Fruit fly (Drosophila melanogaster) whole organism, embryonic: Measurements from ENCODE around the gene CG7011.
A peak's percentile ranks its signal among the peaks of the same experiment; 100 is the strongest.

Experiments used
- Atf6 ChIP-seq: fragments of 200-800 bp; sonication (Bioruptor generic); IDR thresholded peaks from 2 replicates; pipeline ENCODE4 v1.3.6; 2022; ENCODE audit warnings: missing biosample characterization, missing genetic modification characterization
- Awh ChIP-seq: fragments of 200-800 bp; sonication (Bioruptor generic); IDR thresholded peaks from 2 replicates; pipeline ENCODE4, ENCODE4 v1.3.6; 2022; ENCODE audit warnings: missing biosample characterization, missing genetic modification characterization
- CG12104 ChIP-seq: fragments of 200-800 bp; sonication (Bioruptor generic); optimal IDR thresholded peaks from 3 replicates; lab custom pipeline; 2016; ENCODE audit warnings: missing biosample characterization, missing genetic modification characterization
- CG12659 ChIP-seq: fragments of 200-800 bp; sonication (Bioruptor generic); optimal IDR thresholded peaks from 3 replicates; lab custom pipeline; 2017; ENCODE audit warnings: mild to moderate bottlenecking, missing biosample characterization, missing genetic modification reagents, missing genetic modification characterization
- CG12769 ChIP-seq: fragments of 200-800 bp; sonication (Bioruptor generic); optimal IDR thresholded peaks from 2 replicates; lab custom pipeline; 2019; ENCODE audit warnings: missing biosample characterization, mild to moderate bottlenecking, missing genetic modification characterization, moderate library complexity
- CG13894 ChIP-seq: fragments of 200-800 bp; sonication (Bioruptor generic); optimal IDR thresholded peaks from 3 replicates; lab custom pipeline; 2018; ENCODE audit warnings: missing biosample characterization, mild to moderate bottlenecking, missing genetic modification characterization, moderate library complexity
- CG14014 ChIP-seq: fragments of 200-800 bp; sonication (Bioruptor generic); IDR thresholded peaks from 2 replicates; pipeline ENCODE4 v1.3.6; 2022; ENCODE audit warnings: missing biosample characterization, missing genetic modification characterization
- CG14050 ChIP-seq: fragments of 200-800 bp; sonication (Bioruptor generic); IDR thresholded peaks from 3 replicates; pipeline ENCODE4 v1.3.6; 2022; ENCODE audit warnings: missing biosample characterization, missing genetic modification characterization
- CG18619 ChIP-seq: fragments of 200-800 bp; sonication (Bioruptor generic); optimal IDR thresholded peaks from 3 replicates; lab custom pipeline; 2017; ENCODE audit warnings: missing biosample characterization, mild to moderate bottlenecking, missing genetic modification characterization
- CG32532 ChIP-seq: fragments of 200-800 bp; sonication (Bioruptor generic); IDR thresholded peaks from 2 replicates; pipeline ENCODE4 v1.3.6; 2022; ENCODE audit warnings: missing biosample characterization, missing genetic modification characterization
- CG32772 ChIP-seq: fragments of 200-800 bp; sonication (Bioruptor generic); IDR thresholded peaks from 2 replicates; pipeline ENCODE4 v1.3.6; 2022; ENCODE audit warnings: missing biosample characterization, missing genetic modification characterization
- CG3281 ChIP-seq: fragments of 200-800 bp; sonication (Bioruptor generic); optimal IDR thresholded peaks from 3 replicates; lab custom pipeline; 2017; ENCODE audit warnings: missing biosample characterization, mild to moderate bottlenecking, missing genetic modification characterization
- CG33557 ChIP-seq: fragments of 200-800 bp; sonication (Bioruptor generic); optimal IDR thresholded peaks from 2 replicates; lab custom pipeline; 2019; ENCODE audit warnings: missing biosample characterization, mild to moderate bottlenecking, missing genetic modification characterization, moderate library complexity
- CG4820 ChIP-seq: fragments of 200-800 bp; sonication (Bioruptor generic); optimal IDR thresholded peaks from 3 replicates; lab custom pipeline; 2016; ENCODE audit warnings: missing biosample characterization, missing genetic modification characterization
- CG7372 ChIP-seq: fragments of 200-800 bp; sonication (Bioruptor generic); IDR thresholded peaks from 2 replicates; pipeline ENCODE4 v1.3.6; 2022; ENCODE audit warnings: missing biosample characterization, missing genetic modification characterization
- CG9817 ChIP-seq: fragments of 200-800 bp; sonication (Bioruptor generic); optimal IDR thresholded peaks from 2 replicates; lab custom pipeline; 2018; ENCODE audit warnings: missing biosample characterization, mild to moderate bottlenecking, missing genetic modification characterization, moderate library complexity
- CHES-1-like ChIP-seq: fragments of 200-800 bp; sonication (Bioruptor generic); optimal IDR thresholded peaks from 2 replicates; lab custom pipeline; 2016; ENCODE audit warnings: missing biosample characterization, missing genetic modification characterization
- Dip3 ChIP-seq: fragments of 200-800 bp; sonication (Bioruptor generic); optimal IDR thresholded peaks from 3 replicates; lab custom pipeline; 2016; ENCODE audit warnings: missing biosample characterization, missing genetic modification characterization
- Eip74EF ChIP-seq, 2 experiments: fragments of 200-800 bp in 1 of 2; fragments of >200 bp in 1 of 2; sonication (Bioruptor generic) in 1 of 2; optimal IDR thresholded peaks; 2 replicates each; lab custom pipeline; 2017 to 2019; ENCODE audit warnings: missing biosample characterization in 2 of 2, missing genetic modification characterization in 2 of 2, mild to moderate bottlenecking in 1 of 2, moderate library complexity in 1 of 2
- HHEX ChIP-seq: fragments of 200-800 bp; sonication (Bioruptor generic); optimal IDR thresholded peaks from 3 replicates; lab custom pipeline; 2017; ENCODE audit warnings: missing biosample characterization, mild to moderate bottlenecking, missing genetic modification characterization, missing genetic modification reagents
- HLHmδ ChIP-seq: fragments of 200-800 bp; sonication (Bioruptor generic); optimal IDR thresholded peaks from 2 replicates; lab custom pipeline; 2018; ENCODE audit warnings: missing biosample characterization, mild to moderate bottlenecking, missing genetic modification characterization, moderate library complexity
- HmgZ ChIP-seq: fragments of 200-800 bp; sonication (Bioruptor generic); optimal IDR thresholded peaks from 2 replicates; lab custom pipeline; 2018; ENCODE audit warnings: missing biosample characterization, mild to moderate bottlenecking, missing genetic modification characterization
- Hr39 ChIP-seq: fragments of >200 bp; optimal IDR thresholded peaks from 2 replicates; lab custom pipeline; 2017
- MTF-1 ChIP-seq: fragments of 200-800 bp; sonication (Bioruptor generic); optimal IDR thresholded peaks from 2 replicates; lab custom pipeline; 2018; ENCODE audit warnings: missing biosample characterization, mild to moderate bottlenecking, missing genetic modification characterization, borderline replicate concordance
- NFAT ChIP-seq: fragments of 200-800 bp; sonication (Bioruptor generic); IDR thresholded peaks from 2 replicates; pipeline ENCODE4 v1.3.6; 2022; ENCODE audit warnings: missing biosample characterization, missing genetic modification characterization
- NK7.1 ChIP-seq: fragments of 200-800 bp; sonication (Bioruptor generic); optimal IDR thresholded peaks from 3 replicates; lab custom pipeline; 2016; ENCODE audit warnings: missing biosample characterization, missing genetic modification characterization
- Neu2 ChIP-seq: fragments of 200-800 bp; sonication (Bioruptor generic); optimal IDR thresholded peaks from 3 replicates; lab custom pipeline; 2016; ENCODE audit warnings: missing biosample characterization, missing genetic modification characterization, borderline replicate concordance
- Ptx1 ChIP-seq: fragments of 200-800 bp; sonication (Bioruptor generic); IDR thresholded peaks from 2 replicates; pipeline ENCODE4 v1.3.6; 2022; ENCODE audit warnings: missing biosample characterization, missing genetic modification characterization
- Rfx ChIP-seq: fragments of 200-800 bp; sonication (Bioruptor generic); IDR thresholded peaks from 2 replicates; pipeline ENCODE4 v1.3.6; 2022; ENCODE audit warnings: missing biosample characterization, missing genetic modification characterization
- Vsx1 ChIP-seq: fragments of 200-800 bp; sonication (Bioruptor generic); optimal IDR thresholded peaks from 2 replicates; lab custom pipeline; 2017; ENCODE audit warnings: missing biosample characterization, mild to moderate bottlenecking, missing genetic modification characterization, missing genetic modification reagents
- ap ChIP-seq: fragments of 200-800 bp; sonication (Bioruptor generic); IDR thresholded peaks from 2 replicates; pipeline ENCODE4 v1.3.6; 2022; ENCODE audit warnings: missing biosample characterization, missing genetic modification characterization
- az2 ChIP-seq: fragments of 200-800 bp; sonication (Bioruptor generic); optimal IDR thresholded peaks from 3 replicates; lab custom pipeline; 2016; ENCODE audit warnings: missing biosample characterization, missing genetic modification characterization
- cg ChIP-seq: fragments of 200-800 bp; sonication (Bioruptor generic); optimal IDR thresholded peaks from 3 replicates; lab custom pipeline; 2019; ENCODE audit warnings: missing biosample characterization, mild to moderate bottlenecking, missing genetic modification characterization, moderate library complexity
- da ChIP-seq: fragments of 200-800 bp; sonication (Bioruptor generic); optimal IDR thresholded peaks from 2 replicates; lab custom pipeline; 2016; ENCODE audit warnings: missing biosample characterization, missing genetic modification characterization
- dmrt11E ChIP-seq: fragments of 200-800 bp; sonication (Bioruptor generic); optimal IDR thresholded peaks from 3 replicates; lab custom pipeline; 2018; ENCODE audit warnings: missing biosample characterization, mild to moderate bottlenecking, missing genetic modification characterization, moderate library complexity
- kni ChIP-seq: fragments of 200-800 bp; sonication (Bioruptor generic); optimal IDR thresholded peaks from 3 replicates; lab custom pipeline; 2017; ENCODE audit warnings: mild to moderate bottlenecking, missing biosample characterization, missing genetic modification reagents, missing genetic modification characterization
- lilli ChIP-seq: fragments of 200-800 bp; sonication (Bioruptor generic); optimal IDR thresholded peaks from 3 replicates; lab custom pipeline; 2016; ENCODE audit warnings: missing biosample characterization, missing genetic modification characterization
- nau ChIP-seq: fragments of 200-800 bp; sonication (Bioruptor generic); optimal IDR thresholded peaks from 3 replicates; lab custom pipeline; 2017; ENCODE audit warnings: missing biosample characterization, mild to moderate bottlenecking, missing genetic modification characterization, missing genetic modification reagents
- oc ChIP-seq: fragments of 200-800 bp; sonication (Bioruptor generic); optimal IDR thresholded peaks from 2 replicates; lab custom pipeline; 2018; ENCODE audit warnings: missing biosample characterization, mild to moderate bottlenecking, missing genetic modification characterization, moderate library complexity
- pho ChIP-seq: fragments of 200-800 bp; sonication (Bioruptor generic); optimal IDR thresholded peaks from 2 replicates; lab custom pipeline; 2016; ENCODE audit warnings: missing biosample characterization, missing genetic modification characterization
- repo ChIP-seq: fragments of 200-800 bp; sonication (Bioruptor generic); optimal IDR thresholded peaks from 2 replicates; lab custom pipeline; 2016; ENCODE audit warnings: missing biosample characterization, missing genetic modification characterization
- schlank ChIP-seq: fragments of 200-800 bp; sonication (Bioruptor generic); optimal IDR thresholded peaks from 2 replicates; lab custom pipeline; 2018; ENCODE audit warnings: missing biosample characterization, mild to moderate bottlenecking, missing genetic modification characterization
- seq ChIP-seq: fragments of 200-800 bp; sonication (Bioruptor generic); IDR thresholded peaks from 2 replicates; pipeline ENCODE4 v1.3.6; 2022; ENCODE audit warnings: missing biosample characterization, missing genetic modification characterization
- sima ChIP-seq: fragments of 200-800 bp; sonication (Bioruptor generic); optimal IDR thresholded peaks from 2 replicates; lab custom pipeline; 2016; ENCODE audit warnings: missing biosample characterization, missing genetic modification characterization
- stwl ChIP-seq: fragments of 200-800 bp; sonication (Bioruptor generic); optimal IDR thresholded peaks from 3 replicates; lab custom pipeline; 2018; ENCODE audit warnings: missing biosample characterization, mild to moderate bottlenecking, missing genetic modification characterization, moderate library complexity
- tap ChIP-seq: fragments of 200-800 bp; optimal IDR thresholded peaks from 3 replicates; lab custom pipeline; 2019; ENCODE audit warnings: missing biosample characterization, mild to moderate bottlenecking, missing genetic modification characterization, moderate library complexity
- vfl ChIP-seq: fragments of 200-800 bp; sonication (Bioruptor generic); optimal IDR thresholded peaks from 2 replicates; lab custom pipeline; 2016; ENCODE audit warnings: missing biosample characterization, missing genetic modification characterization
- vvl ChIP-seq: fragments of 200-800 bp; sonication (Bioruptor generic); IDR thresholded peaks from 2 replicates; pipeline ENCODE4 v1.3.6; 2022; ENCODE audit warnings: missing biosample characterization, missing genetic modification characterization
- yki ChIP-seq: fragments of >200 bp; optimal IDR thresholded peaks from 3 replicates; lab custom pipeline; 2018
- zfh2 ChIP-seq: fragments of 200-800 bp; sonication (Bioruptor generic); optimal IDR thresholded peaks from 2 replicates; lab custom pipeline; 2016; ENCODE audit warnings: missing biosample characterization, missing genetic modification characterization

Gene CG7011

dm6 chr3L:15143638-15144600, 19.5 kb downstream of the CG7011 start, which contains the start of the genes CG32147 and Pex3 (continued):
- peak; percentile 7; the same call in 1 of the 2 replicates for TF ChIP-seq Rfx
- TF ChIP-seq Neu2, result no peak
- TF ChIP-seq CG12104 (GFP tag; lab: Kevin White, UChicago), result no peak
- TF ChIP-seq NFAT, result no peak
- TF ChIP-seq zfh2 (GFP tag; lab: Kevin White, UChicago), result no peak
- no peak for TF ChIP-seq CG14014 (GFP tag; lab: Robert Waterston, UW)
- TF ChIP-seq az2 (GFP tag; lab: Kevin White, UChicago), result no peak
- no peak for TF ChIP-seq MTF-1 (GFP tag; lab: Kevin White, UChicago)
- no peak for TF ChIP-seq CG4820
- no peak for TF ChIP-seq CG14050 (GFP tag; lab: Robert Waterston, UW)
- TF ChIP-seq CG18619 (GFP tag; lab: Kevin White, UChicago), result no peak
- peak; percentile 25 for TF ChIP-seq kni (GFP tag; lab: Kevin White, UChicago)
- no peak for TF ChIP-seq sima (GFP tag; lab: Kevin White, UChicago)
- TF ChIP-seq stwl, result peak; percentile 72
- 0 out of 2 replicates have a peak, but pooled peaks have one; percentile 21 for TF ChIP-seq CG32532 (GFP tag; lab: Robert Waterston, UW)
- peak; percentile 29 for TF ChIP-seq cg
- no peak for TF ChIP-seq tap (tag; lab: Kevin White, UChicago)
- TF ChIP-seq yki (lab: Kevin White, UChicago), result no peak
- no peak for TF ChIP-seq da (GFP tag; lab: Kevin White, UChicago)
- TF ChIP-seq Eip74EF (GFP tag; optimal IDR thresholded peaks at IDR 0.05; lab: Kevin White, UChicago), result no peak
- TF ChIP-seq Vsx1 (GFP tag; lab: Kevin White, UChicago), result peak; percentile 29
- no peak for TF ChIP-seq Awh (GFP tag; lab: Robert Waterston, UW)
- TF ChIP-seq Dip3 (GFP tag; lab: Kevin White, UChicago), result no peak
- TF ChIP-seq CG3281 (GFP tag; lab: Kevin White, UChicago), result no peak
- TF ChIP-seq HHEX (GFP tag; lab: Kevin White, UChicago), result no peak
- TF ChIP-seq oc (tag; lab: Kevin White, UChicago), result no peak
- TF ChIP-seq CG12659 (GFP tag; lab: Kevin White, UChicago), result peak; percentile 81
- TF ChIP-seq lilli (GFP tag; lab: Kevin White, UChicago), result peak; percentile 15
- no peak for TF ChIP-seq dmrt11E
- no peak for TF ChIP-seq CG7372 (GFP tag; lab: Robert Waterston, UW)
- TF ChIP-seq CG13894, result no peak
- no peak for TF ChIP-seq Hr39 (lab: Kevin White, UChicago)
- no peak for TF ChIP-seq NK7.1 (GFP tag; lab: Kevin White, UChicago)
- TF ChIP-seq ap (GFP tag; lab: Robert Waterston, UW), result no peak
- no peak for TF ChIP-seq CG9817 (tag; lab: Kevin White, UChicago)
- TF ChIP-seq CG12769 (tag; lab: Kevin White, UChicago), result peak; percentile 35
- TF ChIP-seq Ptx1, result no peak
- TF ChIP-seq Atf6 (GFP tag; lab: Robert Waterston, UW), result no peak
- no peak for TF ChIP-seq vvl (GFP tag; lab: Robert Waterston, UW)
- TF ChIP-seq CG33557, result no peak
- no peak for TF ChIP-seq pho
- TF ChIP-seq CHES-1-like (GFP tag; lab: Kevin White, UChicago), result peak; percentile 19
- TF ChIP-seq repo (GFP tag; lab: Kevin White, UChicago), result no peak
- TF ChIP-seq vfl, result no peak
- TF ChIP-seq seq (GFP tag; lab: Robert Waterston, UW), result no peak
- TF ChIP-seq schlank (tag; lab: Kevin White, UChicago), result no peak
- no peak for TF ChIP-seq nau (GFP tag; lab: Kevin White, UChicago)
- TF ChIP-seq HmgZ (tag; lab: Kevin White, UChicago), result peak; percentile 1
- TF ChIP-seq CG32772 (GFP tag; lab: Robert Waterston, UW), result no peak
- TF ChIP-seq HLHmδ, result no peak
